Worm (Caenorhabditis elegans) whole organism, late embryonic: ENCODE data around the gene hpo-40.

Source experiments
- ama-1 ChIP-seq: fragments of 150-350 bp; optimal IDR thresholded peaks from 2 replicates; lab custom pipeline; 2014
- ceh-14 ChIP-seq: sonication (generic microtip); optimal IDR thresholded peaks from 2 replicates; lab custom pipeline; 2016; ENCODE audit warnings: missing genotype, missing genetic modification characterization, missing compliant biosample characterization
- dmd-4 ChIP-seq: sonication (generic microtip); optimal IDR thresholded peaks from 2 replicates; lab custom pipeline; 2016; ENCODE audit warnings: borderline replicate concordance, missing genetic modification characterization, missing compliant biosample characterization
- hlh-15 ChIP-seq: sonication (generic microtip); optimal IDR thresholded peaks from 2 replicates; lab custom pipeline; 2016; ENCODE audit warnings: missing genetic modification characterization, missing compliant biosample characterization
- lin-11 ChIP-seq: fragments of 200-800 bp; sonication (Bioruptor generic); optimal IDR thresholded peaks from 2 replicates; lab custom pipeline; 2018; ENCODE audit warnings: mild to moderate bottlenecking, missing genetic modification characterization, missing compliant biosample characterization
- pha-4 ChIP-seq: fragments of 150-350 bp; optimal IDR thresholded peaks from 2 replicates; lab custom pipeline; 2018; ENCODE audit warnings: missing biosample characterization, missing genetic modification reagents, missing genetic modification characterization
- pqm-1 ChIP-seq: sonication (generic microtip); optimal IDR thresholded peaks from 2 replicates; lab custom pipeline; 2016; ENCODE audit warnings: missing genetic modification characterization, missing compliant biosample characterization
- sox-4 ChIP-seq: sonication (generic microtip); optimal IDR thresholded peaks from 2 replicates; lab custom pipeline; 2017; ENCODE audit warnings: mild to moderate bottlenecking, missing genetic modification characterization, inconsistent platforms, missing compliant biosample characterization
- zip-5 ChIP-seq: sonication (generic microtip); optimal IDR thresholded peaks from 2 replicates; lab custom pipeline; 2016; ENCODE audit warnings: missing genetic modification characterization, missing compliant biosample characterization

ce11 chrV:10201913-10202312, 10.8 kb upstream of the hpo-40 start, which contains the start of gene ZK856.7:
- TF ChIP-seq dmd-4 (tag; lab: Kevin White, UChicago) (no peak), ceh-14 (tag; lab: Kevin White, UChicago) (no peak), hlh-15 (tag; lab: Kevin White, UChicago) (no peak), ama-1 (lab: Kevin White, UChicago) (no peak), pha-4 (tag; lab: Kevin White, UChicago) (no peak), sox-4 (tag; lab: Kevin White, UChicago) (no peak), pqm-1 (tag; lab: Kevin White, UChicago) (no peak), lin-11 (tag; lab: Kevin White, UChicago) (no peak), zip-5 (tag; lab: Kevin White, UChicago) (no peak)
